Fruit fly (Drosophila melanogaster) whole organism, wandering third instar larva: ENCODE measurements around the gene CG14837.
A peak's percentile ranks its signal among the peaks of the same experiment; 100 is the strongest.

Source experiments
- Dfd ChIP-seq: fragments of >200 bp; optimal IDR thresholded peaks from 2 replicates; lab custom pipeline; 2017; ENCODE audit warnings: missing biosample characterization, missing genetic modification characterization
- Hr78 ChIP-seq: fragments of >200 bp; optimal IDR thresholded peaks from 2 replicates; lab custom pipeline; 2017; ENCODE audit warnings: missing biosample characterization, missing genetic modification characterization
- Jra ChIP-seq: sonication (Bioruptor generic); optimal IDR thresholded peaks from 2 replicates; lab custom pipeline; 2016; ENCODE audit warnings: missing biosample characterization, missing genetic modification characterization
- Mio ChIP-seq: sonication (Bioruptor generic); optimal IDR thresholded peaks from 2 replicates; lab custom pipeline; 2016; ENCODE audit warnings: missing biosample characterization, missing genetic modification characterization
- Myc ChIP-seq: fragments of >200 bp; optimal IDR thresholded peaks from 2 replicates; lab custom pipeline; 2017
- Sp1 ChIP-seq: fragments of 200-800 bp; sonication (Bioruptor generic); optimal IDR thresholded peaks from 3 replicates; lab custom pipeline; 2019; ENCODE audit warnings: missing biosample characterization, mild to moderate bottlenecking, missing genetic modification characterization, moderate library complexity
- Vsx2 ChIP-seq: fragments of 200-300, 225-300 bp; sonication (Bioruptor generic); optimal IDR thresholded peaks from 2 replicates; lab custom pipeline; 2018; ENCODE audit warnings: missing biosample characterization, missing genetic modification characterization; ENCODE audit not compliant: partially characterized antibody
- ey ChIP-seq: fragments of 200-800 bp; sonication (Bioruptor generic); optimal IDR thresholded peaks from 2 replicates; lab custom pipeline; 2016; ENCODE audit warnings: missing biosample characterization, missing genetic modification characterization
- h ChIP-seq: fragments of 200-800 bp; sonication (Bioruptor generic); optimal IDR thresholded peaks from 3 replicates; lab custom pipeline; 2016; ENCODE audit warnings: missing biosample characterization, mild to moderate bottlenecking, missing genetic modification characterization
- lola ChIP-seq: fragments of >200 bp; optimal IDR thresholded peaks from 2 replicates; lab custom pipeline; 2017; ENCODE audit warnings: missing biosample characterization, missing genetic modification characterization
- psq ChIP-seq: fragments of 200-800 bp; sonication (Bioruptor generic); optimal IDR thresholded peaks from 3 replicates; lab custom pipeline; 2017; ENCODE audit warnings: missing biosample characterization, mild to moderate bottlenecking, missing genetic modification characterization, moderate library complexity
- rgr ChIP-seq: fragments of 200-800 bp; sonication (Bioruptor generic); optimal IDR thresholded peaks from 3 replicates; lab custom pipeline; 2016; ENCODE audit warnings: missing biosample characterization, mild to moderate bottlenecking, missing genetic modification characterization
- sage ChIP-seq: fragments of 200-800 bp; sonication (Bioruptor generic); optimal IDR thresholded peaks from 2 replicates; lab custom pipeline; 2016; ENCODE audit warnings: missing biosample characterization, mild to moderate bottlenecking, missing genetic modification characterization
- tai ChIP-seq: sonication (Bioruptor generic); optimal IDR thresholded peaks from 2 replicates; lab custom pipeline; 2016; ENCODE audit warnings: missing biosample characterization, missing genetic modification characterization

DNA sequence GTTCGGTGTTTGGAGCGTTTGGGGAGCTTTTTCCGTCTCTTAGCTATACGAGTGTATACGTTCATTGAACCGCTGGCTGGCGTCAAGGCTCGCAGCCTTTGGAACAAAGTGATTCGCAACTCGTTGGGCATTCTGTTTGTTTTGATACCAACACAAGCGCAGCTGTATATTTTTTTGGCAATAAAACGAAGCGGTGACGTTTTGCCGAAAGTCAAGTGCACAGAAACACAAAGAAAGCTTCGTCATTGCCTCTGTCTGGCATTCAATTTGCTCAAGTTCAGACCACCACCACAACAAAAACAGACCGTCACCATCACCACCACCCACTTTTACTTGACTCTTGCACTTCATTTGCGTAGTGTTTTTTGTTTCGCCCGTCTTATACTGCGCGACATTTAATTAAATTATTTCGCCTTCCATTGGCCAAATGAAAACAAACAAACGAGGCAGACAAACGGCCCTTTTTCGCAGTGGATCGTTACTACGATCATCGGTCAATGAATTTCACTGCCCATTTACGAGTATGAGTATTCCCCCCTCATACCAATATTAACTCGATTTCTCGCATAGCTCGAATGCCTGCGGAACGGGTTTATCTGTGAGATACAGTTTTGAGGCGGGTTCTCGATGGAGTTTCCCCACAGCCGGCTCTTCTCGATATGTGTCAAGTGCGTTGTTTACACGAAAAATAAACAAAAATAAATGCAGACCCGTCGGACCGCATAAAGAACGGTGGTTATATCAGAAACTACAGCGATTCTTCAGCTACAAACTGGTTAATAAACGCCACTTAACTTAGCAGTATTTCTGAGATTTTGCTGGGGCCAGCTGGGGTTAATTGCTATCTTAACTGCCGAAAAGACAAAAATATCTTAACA, 29.1 kb downstream of the CG14837 start:
- TF ChIP-seq Hr78 (GFP tag; lab: Kevin White, UChicago) (no peak), Vsx2 (no peak), sage (GFP tag; lab: Kevin White, UChicago) (no peak), Jra (GFP tag; lab: Kevin White, UChicago) (no peak), rgr (peak; percentile 48), Myc (lab: Kevin White, UChicago) (no peak), ey (GFP tag; lab: Kevin White, UChicago) (no peak), Dfd (GFP tag; lab: Kevin White, UChicago) (no peak), tai (peak; percentile 53), Sp1 (GFP tag; lab: Kevin White, UChicago) (no peak), lola (GFP tag; lab: Kevin White, UChicago) (no peak), psq (GFP tag; lab: Kevin White, UChicago) (peak; percentile 4), h (GFP tag; lab: Kevin White, UChicago) (peak; percentile 44), Mio (GFP tag; lab: Kevin White, UChicago) (no peak)
